Worm (Caenorhabditis elegans) whole organism, L1 larva: ENCODE measurements around the gene ZK354.6.

Source experiments
- ama-1 ChIP-seq: fragments of 150-350 bp; optimal IDR thresholded peaks from 2 replicates; lab custom pipeline; 2014
- lin-39 ChIP-seq: fragments of 150-350 bp; optimal IDR thresholded peaks from 2 replicates; lab custom pipeline; 2014; ENCODE audit warnings: missing biosample characterization, missing genetic modification reagents, missing genetic modification characterization

ce11 chrIV:5334518-5334917 is 37.2 kb upstream of the ZK354.6 start:
- TF ChIP-seq ama-1 (no peak), lin-39 (tag; lab: Kevin White, UChicago) (no peak)
